Worm (Caenorhabditis elegans) whole organism, L4 larva: ENCODE results near the gene grl-29.

Source experiments
- dve-1 ChIP-seq: sonication (generic microtip); optimal IDR thresholded peaks from 2 replicates; lab custom pipeline; 2017; ENCODE audit warnings: antibody characterized with exemption, mild to moderate bottlenecking, missing genetic modification characterization, missing compliant biosample characterization; ENCODE audit not compliant: insufficient read depth
- hlh-30 ChIP-seq: sonication (generic microtip); optimal IDR thresholded peaks from 2 replicates; lab custom pipeline; 2017; ENCODE audit warnings: antibody characterized with exemption, mild to moderate bottlenecking, missing genetic modification characterization, missing compliant biosample characterization; ENCODE audit not compliant: insufficient read depth
- jun-1 ChIP-seq: fragments of 150-350 bp; optimal IDR thresholded peaks from 2 replicates; lab custom pipeline; 2014; ENCODE audit warnings: missing biosample characterization, missing genetic modification reagents, missing genetic modification characterization
- set-16 ChIP-seq: fragments of 200-800 bp; sonication (Bioruptor generic); IDR thresholded peaks from 2 replicates; pipeline ENCODE4 v1.3.6; 2022; ENCODE audit warnings: missing genetic modification reagents, missing genetic modification characterization, missing compliant biosample characterization
- snpc-4 ChIP-seq: fragments of 150-350 bp; optimal IDR thresholded peaks from 2 replicates; lab custom pipeline; 2014; ENCODE audit warnings: missing biosample characterization, missing genetic modification characterization

ce11 chrV:3582671-3583070, 27.6 kb upstream of the grl-29 start:
- TF ChIP-seq snpc-4 (tag; lab: Kevin White, UChicago) (no peak), dve-1 (tag; lab: Kevin White, UChicago) (no peak), hlh-30 (tag; lab: Kevin White, UChicago) (no peak), set-16 (GFP tag; lab: Robert Waterston, UW) (peak; percentile 77), jun-1 (tag; lab: Kevin White, UChicago) (no peak)
